Worm (Caenorhabditis elegans) whole organism, late embryonic: ENCODE measurements around the gene nep-11.

Experiments used
- ama-1 ChIP-seq: fragments of 150-350 bp; optimal IDR thresholded peaks from 2 replicates; lab custom pipeline; 2014
- ceh-31 ChIP-seq: sonication (generic microtip); optimal IDR thresholded peaks from 2 replicates; lab custom pipeline; 2016; ENCODE audit warnings: missing genetic modification characterization, missing compliant biosample characterization
- dmd-4 ChIP-seq: sonication (generic microtip); optimal IDR thresholded peaks from 2 replicates; lab custom pipeline; 2016; ENCODE audit warnings: borderline replicate concordance, missing genetic modification characterization, missing compliant biosample characterization
- eyg-1 ChIP-seq: sonication (generic microtip); optimal IDR thresholded peaks from 2 replicates; lab custom pipeline; 2016; ENCODE audit warnings: missing genotype, missing genetic modification characterization, missing compliant biosample characterization
- hlh-30 ChIP-seq: sonication (generic microtip); optimal IDR thresholded peaks from 2 replicates; lab custom pipeline; 2017; ENCODE audit warnings: antibody characterized with exemption, missing genetic modification characterization, missing compliant biosample characterization; ENCODE audit not compliant: insufficient read depth
- unc-55 ChIP-seq: sonication (generic microtip); optimal IDR thresholded peaks from 2 replicates; lab custom pipeline; 2017; ENCODE audit warnings: missing biosample characterization, missing genetic modification reagents, missing genetic modification characterization

- TF ChIP-seq eyg-1 (no peak), dmd-4 (tag; lab: Kevin White, UChicago) (no peak), unc-55 (GFP tag; lab: Kevin White, UChicago) (no peak), ceh-31 (tag; lab: Kevin White, UChicago) (no peak), hlh-30 (tag; lab: Kevin White, UChicago) (no peak), ama-1 (no peak)
Observed at ce11 chrII:3443154-3443553, 17.8 kb upstream of the nep-11 start, which contains the start of gene C16C8.22.
